Fruit fly (Drosophila melanogaster) whole organism, adult: ENCODE results near the gene wg.

ENCODE experiments used
- CG11617 ChIP-seq: fragments of 200-800 bp; sonication (Bioruptor generic); optimal IDR thresholded peaks from 2 replicates; lab custom pipeline; 2017; ENCODE audit warnings: mild to moderate bottlenecking, missing biosample characterization, missing genetic modification reagents, missing genetic modification characterization
- CG12768 ChIP-seq: fragments of 200-800 bp; sonication (Bioruptor generic); optimal IDR thresholded peaks from 2 replicates; lab custom pipeline; 2017; ENCODE audit warnings: missing biosample characterization, missing genetic modification characterization, mild to moderate bottlenecking, moderate library complexity, missing genetic modification reagents
- CG14711 ChIP-seq: fragments of 200-800 bp; sonication (Bioruptor generic); optimal IDR thresholded peaks from 2 replicates; lab custom pipeline; 2018; ENCODE audit warnings: missing biosample characterization, mild to moderate bottlenecking, missing genetic modification characterization, moderate library complexity
- CG1620 ChIP-seq: fragments of 200-800 bp; sonication (Bioruptor generic); optimal IDR thresholded peaks from 2 replicates; lab custom pipeline; 2016; ENCODE audit warnings: missing biosample characterization, missing genetic modification characterization
- CG7045 ChIP-seq: fragments of 200-800 bp; sonication (Bioruptor generic); optimal IDR thresholded peaks from 2 replicates; lab custom pipeline; 2017; ENCODE audit warnings: missing biosample characterization, mild to moderate bottlenecking, missing genetic modification characterization
- CG7101 ChIP-seq: fragments of 200-800 bp; sonication (Bioruptor generic); optimal IDR thresholded peaks from 2 replicates; lab custom pipeline; 2018; ENCODE audit warnings: missing biosample characterization, mild to moderate bottlenecking, missing genetic modification characterization, moderate library complexity
- Clk ChIP-seq: fragments of 200-800 bp; sonication (Bioruptor generic); optimal IDR thresholded peaks from 2 replicates; lab custom pipeline; 2017; ENCODE audit warnings: missing biosample characterization, missing genetic modification characterization
- Hr96 ChIP-seq: fragments of 200-800 bp; sonication (Bioruptor generic); optimal IDR thresholded peaks from 2 replicates; lab custom pipeline; 2016; ENCODE audit warnings: missing biosample characterization, missing genetic modification characterization
- Mnt ChIP-seq: fragments of 200-800 bp; sonication (Bioruptor generic); optimal IDR thresholded peaks from 2 replicates; lab custom pipeline; 2016; ENCODE audit warnings: missing biosample characterization, mild to moderate bottlenecking, missing genetic modification characterization
- bab1 ChIP-seq: fragments of 200-800 bp; sonication (Bioruptor generic); optimal IDR thresholded peaks from 3 replicates; lab custom pipeline; 2019; ENCODE audit warnings: missing biosample characterization, mild to moderate bottlenecking, missing genetic modification characterization, moderate library complexity
- cic ChIP-seq: fragments of 200-800 bp; sonication (Bioruptor generic); optimal IDR thresholded peaks from 2 replicates; lab custom pipeline; 2017; ENCODE audit warnings: missing biosample characterization, mild to moderate bottlenecking, missing genetic modification characterization, moderate library complexity
- cnc ChIP-seq, 2 experiments: fragments of >200 bp; optimal IDR thresholded peaks; 2 replicates each; lab custom pipeline; 2017
- tj ChIP-seq: fragments of 200-800 bp; sonication (Bioruptor generic); optimal IDR thresholded peaks from 3 replicates; lab custom pipeline; 2017; ENCODE audit warnings: missing biosample characterization, mild to moderate bottlenecking, missing genetic modification characterization, moderate library complexity
- toe ChIP-seq: fragments of 200-800 bp; sonication (Bioruptor generic); optimal IDR thresholded peaks from 2 replicates; lab custom pipeline; 2016; ENCODE audit warnings: missing biosample characterization, missing genetic modification characterization

DNA sequence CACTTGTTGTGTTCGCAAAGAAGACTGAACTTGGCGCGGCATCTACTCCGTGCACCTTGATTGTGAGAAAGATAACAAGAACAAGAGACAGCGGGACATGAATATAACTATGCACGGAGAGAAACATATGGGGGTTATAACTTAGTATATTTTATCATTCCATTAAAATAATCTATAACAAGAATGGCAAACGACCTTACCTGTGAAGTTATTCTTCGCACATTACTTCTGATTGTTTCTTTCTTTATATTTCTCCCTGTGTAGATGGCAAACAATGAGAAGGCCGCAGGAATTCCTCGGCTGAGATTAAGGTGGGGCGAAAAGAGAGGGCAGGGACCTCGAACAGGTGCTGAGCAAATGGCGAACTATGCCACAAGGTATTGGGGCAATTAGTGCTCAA lies 14.2 kb downstream of the wg start:
- TF ChIP-seq toe (GFP tag; lab: Kevin White, UChicago) (no peak), CG11617 (GFP tag; lab: Kevin White, UChicago) (no peak), CG12768 (no peak), cic (no peak), Clk (no peak), CG7101 (tag; lab: Kevin White, UChicago) (no peak), CG14711 (tag; lab: Kevin White, UChicago) (no peak), CG1620 (no peak), cnc (optimal IDR thresholded peaks at IDR 0.05; lab: Kevin White, UChicago) (no peak), bab1 (GFP tag; lab: Kevin White, UChicago) (no peak), Mnt (GFP tag; lab: Kevin White, UChicago) (no peak), tj (GFP tag; lab: Kevin White, UChicago) (no peak), Hr96 (GFP tag; lab: Kevin White, UChicago) (no peak), CG7045 (GFP tag; lab: Kevin White, UChicago) (no peak)
